Worm (Caenorhabditis elegans): Measurements from ENCODE around the gene sur-7.

- TF ChIP-seq F57C9.4 (tag; optimal IDR thresholded peaks at IDR 0.05) = no peak
- no peak for TF ChIP-seq ets-4 (GFP tag; optimal IDR thresholded peaks at IDR 0.05)
- no peak for TF ChIP-seq ekl-4 (GFP tag; IDR thresholded peaks at IDR 0.05)
- no peak for TF ChIP-seq tlf-1 (GFP tag; optimal IDR thresholded peaks at IDR 0.05)
- no peak for TF ChIP-seq lin-26 (GFP tag; IDR thresholded peaks at IDR 0.05)
- no peak for TF ChIP-seq snpc-4 (GFP tag; optimal IDR thresholded peaks at IDR 0.05)
- no peak for TF ChIP-seq snpc-4 (tag; optimal IDR thresholded peaks at IDR 0.05)
- no peak for TF ChIP-seq ztf-18 (tag; optimal IDR thresholded peaks at IDR 0.05)
These were observed 41.0 kb upstream of the sur-7 start for ce11 chrX:16335396-16335795.
